Worm (Caenorhabditis elegans): ENCODE data around the gene lpr-2.

lpr-2 gene

DNA sequence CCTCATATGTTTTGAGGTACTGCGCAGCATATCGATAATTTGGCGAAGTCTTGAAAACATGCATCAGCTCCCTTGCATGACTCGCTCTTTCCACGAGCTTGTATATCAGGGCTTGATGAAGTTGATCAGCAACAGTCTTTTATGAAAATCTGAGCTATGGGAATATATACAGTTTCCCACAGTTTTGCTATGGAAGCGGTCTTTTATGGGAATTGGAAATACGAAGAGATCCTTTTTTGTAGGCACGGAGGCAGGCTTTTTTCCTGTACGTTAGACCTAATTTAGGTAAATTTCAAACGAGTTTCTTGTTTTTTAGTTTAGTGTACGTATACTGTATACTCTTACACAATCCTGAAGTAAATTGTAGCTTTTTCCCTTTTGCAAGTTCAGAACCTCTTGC is 23.1 kb upstream of the lpr-2 start, which contains the start of gene T12A7.9:
TSS of gene T12A7.9 (minus strand) at position 101 of the 400 bp plus-strand sequence.
- TF ChIP-seq elt-2 (tag; optimal IDR thresholded peaks at IDR 0.05), result peak; percentile 26
- TF ChIP-seq nhr-43 (tag; optimal IDR thresholded peaks at IDR 0.05; ENCODE audit: poor library complexity, severe bottlenecking), result no peak

DNA sequence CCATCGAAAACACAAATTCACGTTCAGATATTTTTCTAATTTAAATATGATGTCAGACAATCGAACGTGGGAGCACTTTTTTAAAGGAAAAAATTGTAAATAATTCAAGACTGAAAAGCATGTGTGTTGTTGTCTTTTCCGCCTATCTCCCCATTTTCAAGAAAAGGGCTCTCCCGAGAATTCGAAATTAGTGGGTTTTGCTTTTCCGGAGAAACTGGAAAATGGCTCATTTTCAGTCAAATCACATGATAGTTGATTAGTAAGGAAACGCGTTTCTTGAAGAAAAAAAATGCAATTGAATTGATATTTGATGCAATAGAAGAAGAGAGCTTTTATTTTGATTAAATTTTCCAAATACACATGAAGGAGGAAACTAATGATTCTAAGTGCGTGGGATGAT is 19.2 kb upstream of the lpr-2 start:
- TF ChIP-seq hmg-11 (tag; optimal IDR thresholded peaks at IDR 0.05) (no peak), ceh-9 (tag; optimal IDR thresholded peaks at IDR 0.05) (no peak), fkh-2 (tag; optimal IDR thresholded peaks at IDR 0.05) (no peak)

- TF ChIP-seq mdl-1 (tag; optimal IDR thresholded peaks at IDR 0.05), result no peak
- peak; percentile 32 for TF ChIP-seq pqm-1 (tag; optimal IDR thresholded peaks at IDR 0.05)
- peak; percentile 68 for TF ChIP-seq pha-4 (tag; optimal IDR thresholded peaks at IDR 0.05)
- TF ChIP-seq ZK546.5 (tag; optimal IDR thresholded peaks at IDR 0.05), result no peak
- no peak for TF ChIP-seq nhr-28 (tag; optimal IDR thresholded peaks at IDR 0.05)
- TF ChIP-seq hmg-11 (tag; optimal IDR thresholded peaks at IDR 0.05), result no peak
- TF ChIP-seq nhr-77 (tag; optimal IDR thresholded peaks at IDR 0.05), result no peak
- no peak for TF ChIP-seq nhr-237 (tag; optimal IDR thresholded peaks at IDR 0.05)
- no peak for TF ChIP-seq elt-1 (tag; optimal IDR thresholded peaks at IDR 0.05)
- no peak for TF ChIP-seq jun-1 (tag; optimal IDR thresholded peaks at IDR 0.05)
- peak; percentile 27 for TF ChIP-seq nfya-1 (tag; optimal IDR thresholded peaks at IDR 0.05; ENCODE audit: insufficient read depth)
- no peak for TF ChIP-seq ztf-11 (tag; optimal IDR thresholded peaks at IDR 0.05)
- no peak for TF ChIP-seq R02D3.7 (tag; optimal IDR thresholded peaks at IDR 0.05)
- TF ChIP-seq fkh-2 (tag; optimal IDR thresholded peaks at IDR 0.05), result no peak
- no peak for TF ChIP-seq nhr-67 (tag; optimal IDR thresholded peaks at IDR 0.05)
- no peak for TF ChIP-seq elt-3 (tag; optimal IDR thresholded peaks at IDR 0.05)
- TF ChIP-seq egl-27 (tag; optimal IDR thresholded peaks at IDR 0.05), result no peak
- TF ChIP-seq tbx-2 (tag; optimal IDR thresholded peaks at IDR 0.05), result no peak
- no peak for TF ChIP-seq ztf-4 (tag; optimal IDR thresholded peaks at IDR 0.05)
- no peak for TF ChIP-seq ceh-16 (tag; optimal IDR thresholded peaks at IDR 0.05)
- TF ChIP-seq zag-1 (tag; optimal IDR thresholded peaks at IDR 0.05), result no peak
- TF ChIP-seq fos-1 (tag; optimal IDR thresholded peaks at IDR 0.05), result no peak
- peak; percentile 80 for TF ChIP-seq elt-2 (tag; optimal IDR thresholded peaks at IDR 0.05)
- TF ChIP-seq unc-62 (GFP tag; optimal IDR thresholded peaks at IDR 0.05), result no peak
- TF ChIP-seq eor-1 (tag; optimal IDR thresholded peaks at IDR 0.05), result no peak
- TF ChIP-seq lin-39 (tag; optimal IDR thresholded peaks at IDR 0.05), result no peak
- no peak for TF ChIP-seq snpc-4 (tag; optimal IDR thresholded peaks at IDR 0.05)
Measured at ce11 chrIV:11760700-11761459, 18.1 kb upstream of the lpr-2 start, which contains the start of gene T12A7.2. Gene T12A7.2, minus strand, starts transcription at chrIV:11761111.

DNA sequence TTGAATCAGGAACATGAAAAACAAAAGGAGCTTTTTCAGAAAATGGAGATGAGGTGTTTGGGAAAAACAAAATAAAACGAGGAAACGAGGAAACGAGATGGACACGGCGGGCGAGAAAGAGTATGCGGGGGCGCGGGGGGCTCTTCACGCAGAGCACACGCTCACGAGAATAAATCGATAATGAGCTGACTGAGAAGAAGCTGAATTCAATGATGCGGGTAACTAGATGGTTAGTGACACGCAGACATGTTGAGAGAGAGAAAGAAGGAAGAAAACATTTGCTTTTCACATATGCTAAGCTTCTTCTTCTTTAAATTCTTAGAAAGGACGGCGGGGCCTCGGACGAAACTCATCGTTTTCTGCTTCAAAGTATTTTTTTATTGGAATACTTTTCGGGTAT is 13.5 kb upstream of the lpr-2 start:
- TF ChIP-seq mdl-1 (tag; optimal IDR thresholded peaks at IDR 0.05) (no peak), lin-15B (tag; optimal IDR thresholded peaks at IDR 0.05) (peak; percentile 40), sea-2 (GFP tag; optimal IDR thresholded peaks at IDR 0.05) (peak; percentile 49), lin-39 (tag; optimal IDR thresholded peaks at IDR 0.05) (peak; percentile 57), egl-5 (tag; optimal IDR thresholded peaks at IDR 0.05) (peak; percentile 57), nhr-11 (tag; optimal IDR thresholded peaks at IDR 0.05) (peak; percentile 4), fkh-10 (GFP tag; optimal IDR thresholded peaks at IDR 0.05) (peak; percentile 71), snpc-4 (tag; optimal IDR thresholded peaks at IDR 0.05) (peak; percentile 18), hmg-11 (tag; optimal IDR thresholded peaks at IDR 0.05) (peak; percentile 57), ceh-28 (tag; optimal IDR thresholded peaks at IDR 0.05) (peak; percentile 82), skn-1 (tag; optimal IDR thresholded peaks at IDR 0.05) (peak; percentile 38), eor-1 (tag; optimal IDR thresholded peaks at IDR 0.05) (no peak), R02D3.7 (tag; optimal IDR thresholded peaks at IDR 0.05) (no peak), nfya-1 (tag; optimal IDR thresholded peaks at IDR 0.05; ENCODE audit: insufficient read depth) (peak; percentile 57)
